Worm (Caenorhabditis elegans) whole organism, L2 larva: ENCODE data around the gene clec-33.

Experiments
- blmp-1 ChIP-seq: sonication (generic microtip); optimal IDR thresholded peaks from 2 replicates; lab custom pipeline; 2017; ENCODE audit warnings: missing genetic modification characterization, mild to moderate bottlenecking, missing compliant biosample characterization, antibody characterized with exemption, moderate library complexity; ENCODE audit not compliant: insufficient read depth
- lsy-2 ChIP-seq, 2 experiments: fragments of 150-350 bp in 1 of 2; sonication (generic microtip) in 1 of 2; optimal IDR thresholded peaks; 2 replicates each; lab custom pipeline; 2014 to 2017; ENCODE audit warnings: missing biosample characterization in 2 of 2, missing genetic modification characterization in 2 of 2

DNA sequence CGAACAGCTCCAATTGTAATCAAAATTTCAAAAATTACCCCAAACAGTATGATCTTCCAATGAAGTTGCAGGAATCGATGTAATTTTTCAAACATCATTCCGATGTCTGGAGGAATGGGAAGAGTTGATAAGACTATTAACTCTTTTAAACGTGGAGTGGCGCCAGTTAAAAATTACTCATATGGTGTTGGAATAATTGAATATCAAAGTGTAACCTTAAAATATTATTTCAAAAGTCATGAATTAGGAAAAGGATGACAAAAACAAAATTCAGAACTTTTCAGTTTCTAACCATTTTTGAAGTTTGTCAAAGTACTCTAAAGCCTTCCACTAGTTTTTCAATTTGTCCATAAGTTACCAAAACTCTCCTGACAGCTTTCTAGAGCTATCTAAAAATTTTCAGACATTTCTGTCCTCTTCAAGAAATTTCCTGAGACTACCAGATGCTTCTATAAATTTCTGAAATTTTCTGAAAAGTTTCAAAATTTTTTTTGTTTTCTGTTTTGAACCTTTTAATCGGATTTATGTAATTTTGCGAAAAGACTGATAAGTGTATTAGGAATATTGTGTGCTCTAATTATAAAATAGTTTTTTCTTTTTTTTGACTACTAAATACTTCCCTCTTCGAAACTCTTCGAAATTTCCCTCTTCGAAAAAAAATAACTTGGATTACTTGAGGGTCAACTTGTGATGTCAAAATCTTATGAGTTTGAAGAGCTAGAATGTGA is 15.5 kb downstream of the clec-33 start, which contains the start of the genes clec-35 and clec-27:
- TF ChIP-seq blmp-1 (tag; lab: Kevin White, UChicago) (no peak), lsy-2 (tag; optimal IDR thresholded peaks at IDR 0.05; lab: Kevin White, UChicago) (no peak)
